Fruit fly (Drosophila melanogaster): ENCODE data around the gene corn.

The corn gene

dm6 chr3L:7161310-7161709, 4.4 kb upstream of the corn start:
- TF ChIP-seq pad (GFP tag; optimal IDR thresholded peaks at IDR 0.05) (no peak), bab1 (GFP tag; optimal IDR thresholded peaks at IDR 0.05) (no peak), cic (GFP tag; optimal IDR thresholded peaks at IDR 0.05) (no peak), CG33017 (tag; optimal IDR thresholded peaks at IDR 0.05) (no peak), ovo (GFP tag; optimal IDR thresholded peaks at IDR 0.05) (no peak), CG12768 (GFP tag; optimal IDR thresholded peaks at IDR 0.05) (no peak), CG7101 (tag; optimal IDR thresholded peaks at IDR 0.05) (no peak), toe (GFP tag; optimal IDR thresholded peaks at IDR 0.05) (no peak), tj (GFP tag; optimal IDR thresholded peaks at IDR 0.05) (no peak)

- no peak for TF ChIP-seq cic (GFP tag; optimal IDR thresholded peaks at IDR 0.05)
- no peak for TF ChIP-seq Crg-1 (GFP tag; optimal IDR thresholded peaks at IDR 0.05)
- no peak for TF ChIP-seq Hr96 (GFP tag; optimal IDR thresholded peaks at IDR 0.05)
- TF ChIP-seq CG12768 (GFP tag; optimal IDR thresholded peaks at IDR 0.05) = no peak
- no peak for TF ChIP-seq CG33017 (tag; optimal IDR thresholded peaks at IDR 0.05)
- no peak for TF ChIP-seq pad (GFP tag; optimal IDR thresholded peaks at IDR 0.05)
- no peak for TF ChIP-seq toe (GFP tag; optimal IDR thresholded peaks at IDR 0.05)
- no peak for TF ChIP-seq CG7045 (GFP tag; optimal IDR thresholded peaks at IDR 0.05)
- TF ChIP-seq kay (GFP tag; ENCODE audit: borderline replicate concordance) = no peak
- TF ChIP-seq tj (GFP tag; optimal IDR thresholded peaks at IDR 0.05) = no peak
- TF ChIP-seq CG7101 (tag; optimal IDR thresholded peaks at IDR 0.05) = no peak
- TF ChIP-seq Mnt (GFP tag; optimal IDR thresholded peaks at IDR 0.05) = no peak
- no peak for TF ChIP-seq CG11617 (GFP tag; optimal IDR thresholded peaks at IDR 0.05)
- no peak for TF ChIP-seq Clk (GFP tag; optimal IDR thresholded peaks at IDR 0.05)
- TF ChIP-seq cnc (optimal IDR thresholded peaks at IDR 0.05) = no peak
- no peak for TF ChIP-seq CG1620 (GFP tag; optimal IDR thresholded peaks at IDR 0.05)
Measured at dm6 chr3L:7157713-7158112, 840 bp upstream of the corn start, which contains the start of gene CG8620. CG8620 (plus strand) TSS chr3L:7158099.

- TF ChIP-seq pad (GFP tag; optimal IDR thresholded peaks at IDR 0.05) (no peak), CG7045 (GFP tag; optimal IDR thresholded peaks at IDR 0.05) (no peak), CG33017 (tag; optimal IDR thresholded peaks at IDR 0.05) (no peak), Hr96 (GFP tag; optimal IDR thresholded peaks at IDR 0.05) (no peak), CG5204 (GFP tag; optimal IDR thresholded peaks at IDR 0.05) (no peak), CG12768 (GFP tag; optimal IDR thresholded peaks at IDR 0.05) (no peak), CG1620 (GFP tag; optimal IDR thresholded peaks at IDR 0.05) (no peak), CG14711 (tag; optimal IDR thresholded peaks at IDR 0.05) (no peak), Clk (GFP tag; optimal IDR thresholded peaks at IDR 0.05) (no peak), tj (GFP tag; optimal IDR thresholded peaks at IDR 0.05) (no peak), ovo (GFP tag; optimal IDR thresholded peaks at IDR 0.05) (no peak), cnc (optimal IDR thresholded peaks at IDR 0.05) (no peak), bab1 (GFP tag; optimal IDR thresholded peaks at IDR 0.05) (no peak), CG11617 (GFP tag; optimal IDR thresholded peaks at IDR 0.05) (no peak), Mnt (GFP tag; optimal IDR thresholded peaks at IDR 0.05) (no peak), CG7101 (tag; optimal IDR thresholded peaks at IDR 0.05) (no peak)
Measured at dm6 chr3L:7156239-7156638, 634 bp downstream of the corn start.

dm6 chr3L:7155522-7155978, 1.3 kb downstream of the corn start:
- TF ChIP-seq CG7045 (GFP tag; optimal IDR thresholded peaks at IDR 0.05) (no peak), cnc (optimal IDR thresholded peaks at IDR 0.05) (no peak), CG12768 (GFP tag; optimal IDR thresholded peaks at IDR 0.05) (no peak), Crg-1 (GFP tag; optimal IDR thresholded peaks at IDR 0.05) (no peak), ovo (GFP tag; optimal IDR thresholded peaks at IDR 0.05) (no peak), tj (GFP tag; optimal IDR thresholded peaks at IDR 0.05) (no peak), CG11617 (GFP tag; optimal IDR thresholded peaks at IDR 0.05) (no peak), CG5204 (GFP tag; optimal IDR thresholded peaks at IDR 0.05) (no peak), Clk (GFP tag; optimal IDR thresholded peaks at IDR 0.05) (no peak), cic (GFP tag; optimal IDR thresholded peaks at IDR 0.05) (no peak), Hr96 (GFP tag; optimal IDR thresholded peaks at IDR 0.05) (no peak), Mnt (GFP tag; optimal IDR thresholded peaks at IDR 0.05) (no peak), CG1620 (GFP tag; optimal IDR thresholded peaks at IDR 0.05) (no peak), pad (GFP tag; optimal IDR thresholded peaks at IDR 0.05) (no peak), CG7101 (tag; optimal IDR thresholded peaks at IDR 0.05) (no peak), CG33017 (tag; optimal IDR thresholded peaks at IDR 0.05) (no peak), CG14711 (tag; optimal IDR thresholded peaks at IDR 0.05) (no peak), toe (GFP tag; optimal IDR thresholded peaks at IDR 0.05) (no peak), bab1 (GFP tag; optimal IDR thresholded peaks at IDR 0.05) (no peak)

- TF ChIP-seq CG11617 (GFP tag; optimal IDR thresholded peaks at IDR 0.05) = no peak
- no peak for TF ChIP-seq bab1 (GFP tag; optimal IDR thresholded peaks at IDR 0.05)
- TF ChIP-seq kay (GFP tag; ENCODE audit: borderline replicate concordance) = peak; percentile 26
- no peak for TF ChIP-seq Mnt (GFP tag; optimal IDR thresholded peaks at IDR 0.05)
- TF ChIP-seq CG1620 (GFP tag; optimal IDR thresholded peaks at IDR 0.05) = no peak
- no peak for TF ChIP-seq CG14711 (tag; optimal IDR thresholded peaks at IDR 0.05)
Measured at dm6 chr3L:7154249-7154648, 2.6 kb downstream of the corn start.

- TF ChIP-seq CG14711 (tag; optimal IDR thresholded peaks at IDR 0.05) (no peak), Clk (GFP tag; optimal IDR thresholded peaks at IDR 0.05) (no peak), CG33017 (tag; optimal IDR thresholded peaks at IDR 0.05) (no peak), Hr96 (GFP tag; optimal IDR thresholded peaks at IDR 0.05) (no peak), pad (GFP tag; optimal IDR thresholded peaks at IDR 0.05) (no peak), bab1 (GFP tag; optimal IDR thresholded peaks at IDR 0.05) (no peak), CG5204 (GFP tag; optimal IDR thresholded peaks at IDR 0.05) (no peak), CG12768 (GFP tag; optimal IDR thresholded peaks at IDR 0.05) (no peak), tj (GFP tag; optimal IDR thresholded peaks at IDR 0.05) (no peak), Crg-1 (GFP tag; optimal IDR thresholded peaks at IDR 0.05) (no peak), cnc (optimal IDR thresholded peaks at IDR 0.05) (no peak), Mnt (GFP tag; optimal IDR thresholded peaks at IDR 0.05) (no peak), CG7101 (tag; optimal IDR thresholded peaks at IDR 0.05) (no peak), CG1620 (GFP tag; optimal IDR thresholded peaks at IDR 0.05) (no peak), CG11617 (GFP tag; optimal IDR thresholded peaks at IDR 0.05) (no peak), kay (GFP tag; ENCODE audit: borderline replicate concordance) (no peak)
Measured at dm6 chr3L:7153634-7154033, 3.2 kb downstream of the corn start.

Measured in whole organism, adult.